Worm (Caenorhabditis elegans) whole organism, L3 larva: Measurements from ENCODE around the gene vha-14.

ENCODE experiments used
- R02D3.7 ChIP-seq: fragments of 150-350 bp; optimal IDR thresholded peaks from 2 replicates; lab custom pipeline; 2014; ENCODE audit warnings: missing biosample characterization, missing genetic modification characterization
- aly-2 ChIP-seq: fragments of 150-350 bp; optimal IDR thresholded peaks from 2 replicates; lab custom pipeline; 2014; ENCODE audit warnings: missing biosample characterization, missing genetic modification characterization
- ama-1 ChIP-seq: fragments of 150-350 bp; optimal IDR thresholded peaks from 2 replicates; lab custom pipeline; 2018
- ceh-28 ChIP-seq: fragments of 150-350 bp; optimal IDR thresholded peaks from 2 replicates; lab custom pipeline; 2014; ENCODE audit warnings: missing biosample characterization, missing genetic modification reagents, missing genetic modification characterization
- ceh-82 ChIP-seq: fragments of 150-350 bp; optimal IDR thresholded peaks from 2 replicates; lab custom pipeline; 2014; ENCODE audit warnings: missing biosample characterization, missing genetic modification characterization
- ceh-9 ChIP-seq: sonication (generic microtip); optimal IDR thresholded peaks from 2 replicates; lab custom pipeline; 2018; ENCODE audit warnings: missing biosample characterization, missing genetic modification characterization
- daf-12 ChIP-seq: fragments of 150-350 bp; optimal IDR thresholded peaks from 2 replicates; lab custom pipeline; 2014; ENCODE audit warnings: missing biosample characterization, missing genetic modification reagents, missing genetic modification characterization
- egl-27 ChIP-seq: sonication (generic microtip); optimal IDR thresholded peaks from 4 replicates; lab custom pipeline; 2017; ENCODE audit warnings: missing biosample characterization, missing genetic modification reagents, missing genetic modification characterization
- egl-5 ChIP-seq: fragments of 150-350 bp; optimal IDR thresholded peaks from 2 replicates; lab custom pipeline; 2017; ENCODE audit warnings: missing biosample characterization, missing genetic modification reagents, missing genetic modification characterization, inconsistent platforms
- elt-2 ChIP-seq: sonication (generic microtip); optimal IDR thresholded peaks from 2 replicates; lab custom pipeline; 2016; ENCODE audit warnings: missing genetic modification reagents, mild to moderate bottlenecking, missing genetic modification characterization, missing compliant biosample characterization
- eor-1 ChIP-seq, 2 experiments: fragments of 150-350 bp; optimal IDR thresholded peaks; 2 replicates each; lab custom pipeline; 2014 to 2018; ENCODE audit warnings: missing biosample characterization in 2 of 2, missing genetic modification characterization in 2 of 2
- fkh-10 ChIP-seq: sonication (generic microtip); optimal IDR thresholded peaks from 2 replicates; lab custom pipeline; 2017; ENCODE audit warnings: missing biosample characterization, missing genetic modification reagents, missing genetic modification characterization
- fkh-2 ChIP-seq: fragments of 150-350 bp; optimal IDR thresholded peaks from 2 replicates; lab custom pipeline; 2014; ENCODE audit warnings: missing biosample characterization, missing genetic modification reagents, missing genetic modification characterization
- fos-1 ChIP-seq: fragments of 150-350 bp; optimal IDR thresholded peaks from 2 replicates; lab custom pipeline; 2014; ENCODE audit warnings: missing biosample characterization, missing genetic modification characterization
- hmg-11 ChIP-seq: sonication (generic microtip); optimal IDR thresholded peaks from 2 replicates; lab custom pipeline; 2016; ENCODE audit warnings: missing genetic modification characterization, missing compliant biosample characterization
- lin-15B ChIP-seq: fragments of 150-350 bp; optimal IDR thresholded peaks from 2 replicates; lab custom pipeline; 2014; ENCODE audit warnings: missing biosample characterization, missing genetic modification characterization
- lin-39 ChIP-seq: fragments of 150-350 bp; optimal IDR thresholded peaks from 2 replicates; lab custom pipeline; 2018; ENCODE audit warnings: missing biosample characterization, missing genetic modification reagents, missing genetic modification characterization
- lsy-12 ChIP-seq: sonication (generic microtip); optimal IDR thresholded peaks from 2 replicates; lab custom pipeline; 2016; ENCODE audit warnings: mild to moderate bottlenecking, missing genetic modification characterization, missing compliant biosample characterization
- mml-1 ChIP-seq: fragments of 150-350 bp; sonication (generic microtip); optimal IDR thresholded peaks from 3 replicates; lab custom pipeline; 2014; ENCODE audit warnings: missing biosample characterization, missing genetic modification characterization
- nfya-1 ChIP-seq: sonication (generic microtip); optimal IDR thresholded peaks from 2 replicates; lab custom pipeline; 2017; ENCODE audit warnings: missing genetic modification characterization, mild to moderate bottlenecking, missing compliant biosample characterization, antibody characterized with exemption, moderate library complexity; ENCODE audit not compliant: insufficient read depth
- nhr-11 ChIP-seq: fragments of 150-350 bp; optimal IDR thresholded peaks from 2 replicates; lab custom pipeline; 2014; ENCODE audit warnings: missing biosample characterization, missing genetic modification characterization
- nhr-12 ChIP-seq: fragments of 150-350 bp; optimal IDR thresholded peaks from 2 replicates; lab custom pipeline; 2014; ENCODE audit warnings: missing biosample characterization, missing genetic modification characterization
- nhr-23 ChIP-seq: fragments of 150-350 bp; optimal IDR thresholded peaks from 2 replicates; lab custom pipeline; 2014; ENCODE audit warnings: missing biosample characterization, missing genetic modification reagents, missing genetic modification characterization
- nhr-237 ChIP-seq: fragments of 150-350 bp; optimal IDR thresholded peaks from 2 replicates; lab custom pipeline; 2014; ENCODE audit warnings: missing biosample characterization, missing genetic modification characterization
- nhr-25 ChIP-seq: sonication (generic microtip); optimal IDR thresholded peaks from 2 replicates; lab custom pipeline; 2017; ENCODE audit warnings: missing biosample characterization, missing genetic modification characterization
- nhr-28 ChIP-seq: fragments of 150-350 bp; optimal IDR thresholded peaks from 2 replicates; lab custom pipeline; 2014; ENCODE audit warnings: missing biosample characterization, missing genetic modification characterization
- nhr-43 ChIP-seq: sonication (generic microtip); optimal IDR thresholded peaks from 2 replicates; lab custom pipeline; 2016; ENCODE audit warnings: mild to moderate bottlenecking, missing genetic modification characterization, missing compliant biosample characterization; ENCODE audit not compliant: poor library complexity, severe bottlenecking
- nhr-67 ChIP-seq: fragments of 150-350 bp; optimal IDR thresholded peaks from 2 replicates; lab custom pipeline; 2014; ENCODE audit warnings: missing biosample characterization, missing genetic modification characterization
- nhr-76 ChIP-seq: fragments of 150-350 bp; sonication (generic microtip); optimal IDR thresholded peaks from 5 replicates; lab custom pipeline; 2014; ENCODE audit warnings: missing biosample characterization, missing genetic modification characterization
- nhr-77 ChIP-seq: fragments of 150-350 bp; optimal IDR thresholded peaks from 2 replicates; lab custom pipeline; 2014; ENCODE audit warnings: missing biosample characterization, missing genetic modification characterization
- pha-4 ChIP-seq: fragments of 150-350 bp; optimal IDR thresholded peaks from 2 replicates; lab custom pipeline; 2014; ENCODE audit warnings: missing biosample characterization, missing genetic modification reagents, missing genetic modification characterization
- pqm-1 ChIP-seq: fragments of 150-350 bp; optimal IDR thresholded peaks from 2 replicates; lab custom pipeline; 2017; ENCODE audit warnings: missing biosample characterization, missing genetic modification characterization, inconsistent platforms
- sea-2 ChIP-seq: fragments of 150-350 bp; sonication (generic microtip); optimal IDR thresholded peaks from 4 replicates; lab custom pipeline; 2014; ENCODE audit warnings: missing biosample characterization, missing genetic modification reagents, missing genetic modification characterization
- skn-1 ChIP-seq: fragments of 150-350 bp; optimal IDR thresholded peaks from 2 replicates; lab custom pipeline; 2014; ENCODE audit warnings: missing biosample characterization, missing genetic modification characterization
- snpc-4 ChIP-seq: fragments of 150-350 bp; optimal IDR thresholded peaks from 2 replicates; lab custom pipeline; 2014; ENCODE audit warnings: missing biosample characterization, missing genetic modification characterization
- tbx-2 ChIP-seq: sonication (generic microtip); optimal IDR thresholded peaks from 2 replicates; lab custom pipeline; 2016; ENCODE audit warnings: mild to moderate bottlenecking, missing genetic modification characterization, missing compliant biosample characterization
- unc-39 ChIP-seq: sonication (generic microtip); optimal IDR thresholded peaks from 4 replicates; lab custom pipeline; 2017; ENCODE audit warnings: missing biosample characterization, missing genetic modification characterization
- unc-62 ChIP-seq: fragments of 150-350 bp; sonication (generic microtip); optimal IDR thresholded peaks from 4 replicates; lab custom pipeline; 2014; ENCODE audit warnings: missing biosample characterization, missing genetic modification reagents, missing genetic modification characterization
- zag-1 ChIP-seq: fragments of 150-350 bp; optimal IDR thresholded peaks from 2 replicates; lab custom pipeline; 2014; ENCODE audit warnings: missing biosample characterization, missing genetic modification characterization
- ztf-11 ChIP-seq: fragments of 150-350 bp; optimal IDR thresholded peaks from 2 replicates; lab custom pipeline; 2014; ENCODE audit warnings: missing biosample characterization, missing genetic modification characterization
- ztf-4 ChIP-seq: fragments of 150-350 bp; optimal IDR thresholded peaks from 2 replicates; lab custom pipeline; 2014; ENCODE audit warnings: missing biosample characterization, missing genetic modification characterization

Gene vha-14

ce11 chrIII:9507799-9508198, at the start of gene vha-14:
Gene vha-14, plus strand, starts transcription at chrIII:9508100.
- no peak for TF ChIP-seq zag-1 (tag; lab: Kevin White, UChicago)
- TF ChIP-seq lin-39: peak; percentile 55
- TF ChIP-seq hmg-11: peak; percentile 40
- no peak for TF ChIP-seq ztf-11
- TF ChIP-seq elt-2 (tag; lab: Kevin White, UChicago): peak; percentile 28
- TF ChIP-seq lin-15B: peak; percentile 78
- TF ChIP-seq pqm-1 (tag; lab: Kevin White, UChicago): peak; percentile 31
- peak; percentile 3 for TF ChIP-seq ama-1 (lab: Kevin White, UChicago)
- no peak for TF ChIP-seq lsy-12
- no peak for TF ChIP-seq nhr-77
- no peak for TF ChIP-seq tbx-2 (tag; lab: Kevin White, UChicago)
- peak; percentile 70 for TF ChIP-seq pha-4 (tag; lab: Kevin White, UChicago)
- peak; percentile 73 for TF ChIP-seq nfya-1
- no peak for TF ChIP-seq nhr-237 (tag; lab: Kevin White, UChicago)
- TF ChIP-seq ceh-28: peak; percentile 6
- peak; percentile 56 for TF ChIP-seq nhr-25 (tag; lab: Kevin White, UChicago)
- TF ChIP-seq skn-1 (tag; lab: Kevin White, UChicago): no peak
- no peak for TF ChIP-seq nhr-12 (tag; lab: Kevin White, UChicago)
- peak; percentile 8 for TF ChIP-seq nhr-23 (tag; lab: Kevin White, UChicago)
- peak; percentile 8 for TF ChIP-seq snpc-4 (tag; lab: Kevin White, UChicago)

DNA sequence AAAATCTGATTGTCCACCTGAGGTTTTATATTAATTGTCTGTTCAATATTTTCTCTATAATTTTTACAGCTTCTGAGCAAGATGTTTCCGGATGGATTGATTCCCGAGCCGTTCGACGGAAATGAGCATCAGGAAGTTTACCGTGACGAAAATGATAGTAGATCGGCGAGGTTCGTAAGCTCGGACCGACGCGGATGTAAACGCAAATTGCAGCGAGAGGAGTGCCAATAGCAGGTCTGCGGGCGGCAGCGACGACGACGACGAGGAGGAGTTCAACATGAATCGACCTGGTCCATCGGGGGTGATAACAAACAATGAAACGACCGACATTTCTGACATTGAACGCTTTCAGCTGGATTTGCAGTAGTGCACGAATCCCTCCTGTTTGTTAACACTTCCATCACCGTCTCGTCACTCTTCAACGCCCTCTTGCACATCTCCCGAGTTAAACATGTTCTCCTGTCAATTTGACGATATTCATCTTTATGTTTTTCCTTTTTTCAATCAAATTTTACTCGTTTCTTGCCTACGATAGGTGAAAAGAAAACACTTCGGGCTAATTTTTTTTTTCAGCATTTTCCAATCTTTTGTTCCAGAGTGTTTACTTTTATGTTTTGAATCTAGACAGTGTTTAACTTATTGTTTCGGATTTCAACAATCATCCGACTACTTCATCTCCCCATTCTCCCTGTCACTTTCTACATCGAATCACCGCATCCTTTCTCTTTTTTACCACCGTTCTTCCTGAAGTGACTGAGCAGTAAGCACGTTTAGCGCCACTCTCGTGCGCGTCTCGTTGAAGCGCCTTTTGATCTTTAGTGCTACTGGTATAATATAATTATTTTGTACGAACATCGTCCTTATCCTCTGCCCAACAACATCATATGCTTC, 45.8 kb upstream of the vha-14 start:
- TF ChIP-seq nhr-237 (tag; lab: Kevin White, UChicago) (no peak), R02D3.7 (tag; lab: Kevin White, UChicago) (peak; percentile 14), ceh-9 (tag; lab: Kevin White, UChicago) (no peak), nhr-11 (tag; lab: Kevin White, UChicago) (no peak)

DNA sequence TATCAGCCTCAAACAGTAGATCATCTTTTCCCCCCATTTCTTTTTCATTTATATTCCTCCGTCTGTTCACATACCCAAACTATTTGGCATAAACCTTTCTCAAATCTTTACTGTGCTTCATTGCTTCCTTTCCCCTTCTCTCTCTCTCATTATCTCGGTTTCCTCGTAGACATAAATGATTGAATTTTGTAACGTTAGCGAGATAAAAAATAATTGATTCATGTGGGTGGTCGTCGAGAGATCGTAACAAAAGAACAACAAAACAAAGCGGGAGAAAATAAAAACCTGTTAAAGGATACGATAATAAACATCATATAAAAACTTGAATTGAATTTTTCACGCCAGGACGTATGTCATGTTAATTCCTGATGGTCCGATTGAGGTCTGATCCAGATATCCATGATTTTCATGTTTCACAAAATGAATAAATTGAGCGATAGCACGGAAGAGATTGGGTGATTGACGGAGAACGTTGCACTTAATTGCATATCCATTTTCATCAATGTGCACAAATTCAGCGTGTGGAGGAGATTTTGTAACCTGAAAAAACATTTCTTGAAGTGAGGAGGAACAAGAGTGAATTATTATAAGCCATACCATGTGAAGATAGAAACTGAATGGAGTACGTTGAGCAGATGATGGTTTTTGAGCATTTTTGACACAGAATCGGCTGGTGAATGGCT, 45.0 kb upstream of the vha-14 start:
- no peak for TF ChIP-seq ceh-9 (tag; lab: Kevin White, UChicago)
- peak; percentile 17 for TF ChIP-seq nhr-23 (tag; lab: Kevin White, UChicago)
- no peak for TF ChIP-seq unc-62 (GFP tag; lab: Kevin White, UChicago)
- no peak for TF ChIP-seq elt-2 (tag; lab: Kevin White, UChicago)
- TF ChIP-seq nhr-12 (tag; lab: Kevin White, UChicago): no peak
- no peak for TF ChIP-seq fos-1 (tag; lab: Kevin White, UChicago)
- no peak for TF ChIP-seq nhr-76 (tag; lab: Kevin White, UChicago)

DNA sequence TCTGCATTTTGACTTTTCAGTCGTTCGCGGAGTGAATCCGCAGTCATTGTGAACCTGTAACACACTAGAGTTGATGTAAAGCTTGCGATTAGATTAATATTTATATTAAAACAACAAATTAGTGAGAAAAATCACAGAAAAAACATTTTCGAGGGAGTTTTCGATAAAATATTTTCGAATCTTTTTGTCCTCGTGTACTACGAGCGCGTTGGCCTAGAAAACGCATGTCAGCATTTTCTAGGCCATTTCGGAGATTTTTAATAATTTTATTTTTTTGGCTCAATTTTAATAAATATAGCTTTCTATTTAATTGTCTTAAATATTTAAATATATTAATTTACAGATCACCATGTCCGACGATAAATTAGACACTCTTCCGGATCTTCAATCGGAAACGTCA, 42.5 kb upstream of the vha-14 start, which contains the start of gene B0464.9:
TSS of gene B0464.9 (plus strand) at position 344 of the 400 bp plus-strand sequence.
- TF ChIP-seq fos-1 (tag; lab: Kevin White, UChicago) (no peak), ceh-28 (no peak), ama-1 (lab: Kevin White, UChicago) (no peak), nhr-67 (tag; lab: Kevin White, UChicago) (no peak), nhr-23 (tag; lab: Kevin White, UChicago) (peak; percentile 66), eor-1 (tag; optimal IDR thresholded peaks at IDR 0.05; lab: Kevin White, UChicago) (no peak), lsy-12 (peak; percentile 21), lin-15B (peak; percentile 79), pqm-1 (tag; lab: Kevin White, UChicago) (peak; percentile 42), sea-2 (GFP tag; lab: Kevin White, UChicago) (no peak), egl-5 (tag; lab: Kevin White, UChicago) (no peak), aly-2 (tag; lab: Kevin White, UChicago) (no peak), hmg-11 (peak; percentile 8), nhr-28 (no peak), ceh-9 (tag; lab: Kevin White, UChicago) (no peak), ztf-4 (tag; lab: Kevin White, UChicago) (no peak), daf-12 (no peak), elt-2 (tag; lab: Kevin White, UChicago) (peak; percentile 10), ceh-82 (no peak), fkh-10 (GFP tag; lab: Kevin White, UChicago) (no peak), nhr-43 (peak; percentile 77), nhr-12 (tag; lab: Kevin White, UChicago) (no peak), nhr-25 (tag; lab: Kevin White, UChicago) (no peak), unc-39 (no peak), tbx-2 (tag; lab: Kevin White, UChicago) (no peak), ztf-11 (no peak), nhr-76 (tag; lab: Kevin White, UChicago) (no peak), fkh-2 (tag; lab: Kevin White, UChicago) (no peak), snpc-4 (tag; lab: Kevin White, UChicago) (no peak), egl-27 (tag; lab: Kevin White, UChicago) (no peak), nfya-1 (peak; percentile 35), mml-1 (tag; lab: Kevin White, UChicago) (no peak), pha-4 (tag; lab: Kevin White, UChicago) (peak; percentile 64), unc-62 (GFP tag; lab: Kevin White, UChicago) (no peak), lin-39 (no peak)
